Fruit fly (Drosophila melanogaster) whole organism, embryonic: ENCODE measurements around the gene pix.
A peak's percentile ranks its signal among the peaks of the same experiment; 100 is the strongest.

ENCODE experiments used
- Aef1 ChIP-seq: fragments of 200-800 bp; sonication (Bioruptor generic); IDR thresholded peaks from 3 replicates; pipeline ENCODE4 v1.3.6; 2022; ENCODE audit warnings: missing biosample characterization, missing genetic modification characterization
- B-H2 ChIP-seq: fragments of 200-800 bp; sonication (Bioruptor generic); optimal IDR thresholded peaks from 2 replicates; lab custom pipeline; 2018; ENCODE audit warnings: missing biosample characterization, mild to moderate bottlenecking, missing genetic modification characterization
- CG10274 ChIP-seq: fragments of 200-800 bp; sonication (Bioruptor generic); optimal IDR thresholded peaks from 3 replicates; lab custom pipeline; 2017; ENCODE audit warnings: missing biosample characterization, mild to moderate bottlenecking, missing genetic modification characterization
- CG10321 ChIP-seq: fragments of 200-800 bp; sonication (Bioruptor generic); IDR thresholded peaks from 2 replicates; pipeline ENCODE4 v1.3.6; 2022; ENCODE audit warnings: missing biosample characterization, missing genetic modification characterization
- CG10654 ChIP-seq: fragments of 200-800 bp; sonication (Bioruptor generic); optimal IDR thresholded peaks from 2 replicates; lab custom pipeline; 2016; ENCODE audit warnings: missing biosample characterization, missing genetic modification characterization
- CG11398 ChIP-seq: fragments of 200-800 bp; sonication (Bioruptor generic); optimal IDR thresholded peaks from 2 replicates; lab custom pipeline; 2016; ENCODE audit warnings: missing biosample characterization, missing genetic modification characterization
- CG13123 ChIP-seq: fragments of 200-800 bp; sonication (Bioruptor generic); optimal IDR thresholded peaks from 2 replicates; lab custom pipeline; 2016; ENCODE audit warnings: missing biosample characterization, missing genetic modification characterization
- CG1529 ChIP-seq: fragments of 200-800 bp; sonication (Bioruptor generic); optimal IDR thresholded peaks from 3 replicates; lab custom pipeline; 2018; ENCODE audit warnings: missing biosample characterization, missing genetic modification characterization
- CG17912 ChIP-seq: fragments of 200-800 bp; sonication (Bioruptor generic); optimal IDR thresholded peaks from 2 replicates; lab custom pipeline; 2018; ENCODE audit warnings: missing biosample characterization, mild to moderate bottlenecking, missing genetic modification characterization
- CG1792 ChIP-seq: fragments of 200-800 bp; sonication (Bioruptor generic); optimal IDR thresholded peaks from 2 replicates; lab custom pipeline; 2016; ENCODE audit warnings: missing biosample characterization, missing genetic modification characterization
- CG2202 ChIP-seq: fragments of 200-800 bp; sonication (Bioruptor generic); optimal IDR thresholded peaks from 2 replicates; lab custom pipeline; 2018; ENCODE audit warnings: missing biosample characterization, mild to moderate bottlenecking, missing genetic modification characterization
- CG30431 ChIP-seq: fragments of 200-800 bp; sonication (Bioruptor generic); optimal IDR thresholded peaks from 2 replicates; lab custom pipeline; 2017; ENCODE audit warnings: missing biosample characterization, missing genetic modification characterization
- CG4820 ChIP-seq: fragments of 200-800 bp; sonication (Bioruptor generic); optimal IDR thresholded peaks from 3 replicates; lab custom pipeline; 2016; ENCODE audit warnings: missing biosample characterization, missing genetic modification characterization
- CG5180 ChIP-seq: fragments of 200-800 bp; sonication (Bioruptor generic); optimal IDR thresholded peaks from 3 replicates; lab custom pipeline; 2017; ENCODE audit warnings: missing biosample characterization, missing genetic modification characterization, mild to moderate bottlenecking, moderate library complexity, missing genetic modification reagents
- CG7745 ChIP-seq: fragments of 200-800 bp; sonication (Bioruptor generic); optimal IDR thresholded peaks from 2 replicates; lab custom pipeline; 2018; ENCODE audit warnings: missing biosample characterization, mild to moderate bottlenecking, missing genetic modification characterization, moderate library complexity
- CG8281 ChIP-seq: fragments of 200-800 bp; sonication (Bioruptor generic); optimal IDR thresholded peaks from 2 replicates; lab custom pipeline; 2018; ENCODE audit warnings: missing biosample characterization, mild to moderate bottlenecking, missing genetic modification characterization, moderate library complexity
- CG9797 ChIP-seq: fragments of 200-800 bp; sonication (Bioruptor generic); optimal IDR thresholded peaks from 3 replicates; lab custom pipeline; 2018; ENCODE audit warnings: missing biosample characterization, mild to moderate bottlenecking, missing genetic modification characterization
- CTCF ChIP-seq: fragments of 200-800 bp; sonication (Bioruptor generic); optimal IDR thresholded peaks from 2 replicates; lab custom pipeline; 2017; ENCODE audit warnings: missing biosample characterization, mild to moderate bottlenecking, missing genetic modification characterization, moderate library complexity
- Dp ChIP-seq: fragments of 200-800 bp; sonication (Bioruptor generic); optimal IDR thresholded peaks from 2 replicates; lab custom pipeline; 2018; ENCODE audit warnings: missing biosample characterization, mild to moderate bottlenecking, missing genetic modification characterization, moderate library complexity
- Gsc ChIP-seq: fragments of 200-800 bp; sonication (Bioruptor generic); IDR thresholded peaks from 2 replicates; pipeline ENCODE4 v1.3.6; 2022; ENCODE audit warnings: missing biosample characterization, missing genetic modification characterization
- Gug ChIP-seq: fragments of 200-800 bp; sonication (Bioruptor generic); IDR thresholded peaks from 4 replicates; pipeline ENCODE4 v1.3.6; 2022; ENCODE audit warnings: missing biosample characterization, missing genetic modification characterization
- HLH54F ChIP-seq: fragments of 200-800 bp; sonication (Bioruptor generic); optimal IDR thresholded peaks from 3 replicates; lab custom pipeline; 2016; ENCODE audit warnings: missing biosample characterization, missing genetic modification characterization
- HLHmδ ChIP-seq: fragments of 200-800 bp; sonication (Bioruptor generic); optimal IDR thresholded peaks from 2 replicates; lab custom pipeline; 2018; ENCODE audit warnings: missing biosample characterization, mild to moderate bottlenecking, missing genetic modification characterization, moderate library complexity
- Hr39 ChIP-seq: fragments of >200 bp; optimal IDR thresholded peaks from 2 replicates; lab custom pipeline; 2017
- Jarid2 ChIP-seq: fragments of 200-800 bp; sonication (Bioruptor generic); optimal IDR thresholded peaks from 3 replicates; lab custom pipeline; 2017; ENCODE audit warnings: mild to moderate bottlenecking, missing biosample characterization, missing genetic modification reagents, missing genetic modification characterization
- MESR4 ChIP-seq: fragments of 200-800 bp; sonication (Bioruptor generic); optimal IDR thresholded peaks from 2 replicates; lab custom pipeline; 2018; ENCODE audit warnings: missing biosample characterization, mild to moderate bottlenecking, missing genetic modification characterization, moderate library complexity
- Med ChIP-seq: fragments of 200-800 bp; sonication (Bioruptor generic); peaks from one replicate; lab custom pipeline; 2016; ENCODE audit warnings: missing biosample characterization, missing genetic modification characterization, mild to moderate bottlenecking, inconsistent platforms, moderate library complexity
- Myb ChIP-seq: fragments of 200-800 bp; sonication (Bioruptor generic); optimal IDR thresholded peaks from 2 replicates; lab custom pipeline; 2016; ENCODE audit warnings: missing biosample characterization, missing genetic modification characterization
- Rfx ChIP-seq: fragments of 200-800 bp; sonication (Bioruptor generic); IDR thresholded peaks from 2 replicates; pipeline ENCODE4 v1.3.6; 2022; ENCODE audit warnings: missing biosample characterization, missing genetic modification characterization
- Scr ChIP-seq: fragments of 200-800 bp; sonication (Bioruptor generic); IDR thresholded peaks from 2 replicates; pipeline ENCODE4 v1.3.6; 2022; ENCODE audit warnings: missing biosample characterization, missing genetic modification characterization; ENCODE audit not compliant: partially characterized antibody
- Vsx1 ChIP-seq: fragments of 200-800 bp; sonication (Bioruptor generic); optimal IDR thresholded peaks from 2 replicates; lab custom pipeline; 2017; ENCODE audit warnings: missing biosample characterization, mild to moderate bottlenecking, missing genetic modification characterization, missing genetic modification reagents
- cg ChIP-seq: fragments of 200-800 bp; sonication (Bioruptor generic); optimal IDR thresholded peaks from 3 replicates; lab custom pipeline; 2019; ENCODE audit warnings: missing biosample characterization, mild to moderate bottlenecking, missing genetic modification characterization, moderate library complexity
- crol ChIP-seq: fragments of 200-800 bp; sonication (Bioruptor generic); IDR thresholded peaks from 2 replicates; pipeline ENCODE4 v1.3.6; 2022; ENCODE audit warnings: missing biosample characterization, missing genetic modification characterization
- da ChIP-seq: fragments of 200-800 bp; sonication (Bioruptor generic); optimal IDR thresholded peaks from 2 replicates; lab custom pipeline; 2016; ENCODE audit warnings: missing biosample characterization, missing genetic modification characterization
- dimm ChIP-seq: fragments of 200-800 bp; sonication (Bioruptor generic); IDR thresholded peaks from 2 replicates; pipeline ENCODE4 v1.3.6; 2022; ENCODE audit warnings: missing biosample characterization, missing genetic modification characterization
- ems ChIP-seq: fragments of 200-800 bp; sonication (Bioruptor generic); optimal IDR thresholded peaks from 3 replicates; lab custom pipeline; 2016; ENCODE audit warnings: missing biosample characterization, missing genetic modification characterization
- exex ChIP-seq: fragments of 200-800 bp; sonication (Bioruptor generic); optimal IDR thresholded peaks from 4 replicates; lab custom pipeline; 2018; ENCODE audit warnings: missing biosample characterization, mild to moderate bottlenecking, missing genetic modification characterization, moderate library complexity
- fd3F ChIP-seq: fragments of 200-800 bp; sonication (Bioruptor generic); optimal IDR thresholded peaks from 2 replicates; lab custom pipeline; 2018; ENCODE audit warnings: missing biosample characterization, mild to moderate bottlenecking, missing genetic modification characterization, moderate library complexity
- gce ChIP-seq: fragments of 200-800 bp; sonication (Bioruptor generic); IDR thresholded peaks from 3 replicates; pipeline ENCODE4 v1.3.6; 2022; ENCODE audit warnings: missing biosample characterization, missing genetic modification characterization
- gfzf ChIP-seq: fragments of 200-800 bp; sonication (Bioruptor generic); optimal IDR thresholded peaks from 2 replicates; lab custom pipeline; 2016; ENCODE audit warnings: missing biosample characterization, mild to moderate bottlenecking, missing genetic modification characterization, moderate library complexity
- gsb-n ChIP-seq: fragments of 200-800 bp; sonication (Bioruptor generic); optimal IDR thresholded peaks from 3 replicates; lab custom pipeline; 2018; ENCODE audit warnings: missing biosample characterization, mild to moderate bottlenecking, missing genetic modification characterization
- jigr1 ChIP-seq: fragments of 200-800 bp; sonication (Bioruptor generic); IDR thresholded peaks from 3 replicates; pipeline ENCODE4 v1.3.6; 2022; ENCODE audit warnings: missing biosample characterization, missing genetic modification characterization
- jing ChIP-seq: fragments of 200-800 bp; sonication (Bioruptor generic); optimal IDR thresholded peaks from 2 replicates; lab custom pipeline; 2018; ENCODE audit warnings: missing biosample characterization, mild to moderate bottlenecking, missing genetic modification characterization
- nmo ChIP-seq: fragments of 200-800 bp; sonication (Bioruptor generic); optimal IDR thresholded peaks from 2 replicates; lab custom pipeline; 2018; ENCODE audit warnings: missing biosample characterization, mild to moderate bottlenecking, missing genetic modification characterization, moderate library complexity
- nom ChIP-seq: fragments of 200-800 bp; sonication (Bioruptor generic); optimal IDR thresholded peaks from 2 replicates; lab custom pipeline; 2017; ENCODE audit warnings: missing biosample characterization, missing genetic modification characterization, mild to moderate bottlenecking, moderate library complexity, missing genetic modification reagents
- pfk ChIP-seq: fragments of 200-800 bp; sonication (Bioruptor generic); optimal IDR thresholded peaks from 2 replicates; lab custom pipeline; 2018; ENCODE audit warnings: missing biosample characterization, mild to moderate bottlenecking, missing genetic modification characterization, moderate library complexity
- pros ChIP-seq: fragments of 200-800 bp; sonication (Bioruptor generic); optimal IDR thresholded peaks from 3 replicates; lab custom pipeline; 2019; ENCODE audit warnings: missing biosample characterization, mild to moderate bottlenecking, missing genetic modification characterization, moderate library complexity
- sisA ChIP-seq: fragments of 200-800 bp; sonication (Bioruptor generic); IDR thresholded peaks from 2 replicates; pipeline ENCODE4 v1.3.6; 2022; ENCODE audit warnings: missing biosample characterization, missing genetic modification characterization
- slou ChIP-seq: fragments of 200-800 bp; sonication (Bioruptor generic); optimal IDR thresholded peaks from 3 replicates; lab custom pipeline; 2016; ENCODE audit warnings: missing biosample characterization, missing genetic modification characterization
- stwl ChIP-seq: fragments of 200-800 bp; sonication (Bioruptor generic); optimal IDR thresholded peaks from 3 replicates; lab custom pipeline; 2018; ENCODE audit warnings: missing biosample characterization, mild to moderate bottlenecking, missing genetic modification characterization, moderate library complexity
- trem ChIP-seq: fragments of 200-800 bp; optimal IDR thresholded peaks from 3 replicates; lab custom pipeline; 2019; ENCODE audit warnings: missing biosample characterization, mild to moderate bottlenecking, missing genetic modification characterization, moderate library complexity
- ttk ChIP-seq: fragments of 200-800 bp; sonication (Bioruptor generic); IDR thresholded peaks from 2 replicates; pipeline ENCODE4 v2.1.2; 2022; ENCODE audit warnings: missing biosample characterization, missing genetic modification characterization
- wor ChIP-seq: fragments of 200-800 bp; sonication (Bioruptor generic); IDR thresholded peaks from 2 replicates; pipeline ENCODE4 v1.3.6; 2022; ENCODE audit warnings: missing biosample characterization, missing genetic modification characterization

Gene pix

DNA sequence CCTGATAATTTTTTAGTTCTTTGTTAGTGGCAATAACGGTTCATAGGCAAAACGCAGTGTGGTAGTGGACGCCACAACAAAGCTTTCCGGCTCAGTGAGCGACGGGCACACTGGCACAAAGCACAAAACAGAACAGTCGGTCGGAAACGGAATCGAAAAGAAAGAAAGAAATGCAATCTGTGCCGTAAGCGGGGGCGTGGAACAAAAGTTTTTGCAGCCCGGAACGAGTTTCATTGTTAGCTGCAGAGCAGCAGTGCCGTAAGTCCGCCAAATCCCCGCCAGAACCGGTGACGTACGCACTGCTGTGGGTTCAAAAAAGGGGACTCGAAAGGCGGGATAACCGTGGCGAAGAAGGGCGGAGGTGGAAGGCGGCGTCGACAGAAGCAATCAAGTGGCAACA lies 6.1 kb downstream of the pix start, which contains the start of gene CG5026:
Gene CG5026 (plus strand): TSS at position 92 of the 400 bp plus-strand sequence.
- TF ChIP-seq B-H2 (GFP tag; lab: Kevin White, UChicago) (peak; percentile 17), CG10654 (GFP tag; lab: Kevin White, UChicago) (no peak), slou (no peak), cg (GFP tag; lab: Kevin White, UChicago) (no peak), Scr (GFP tag; lab: Robert Waterston, UW) (peak; percentile 24), Rfx (peak; percentile 32; the same call in 1 of the 2 replicates), nom (peak; percentile 6), trem (tag; lab: Kevin White, UChicago) (peak; percentile 2), CG7745 (tag; lab: Kevin White, UChicago) (no peak), gfzf (GFP tag; lab: Kevin White, UChicago) (peak; percentile 83), MESR4 (peak; percentile 44), Hr39 (no peak), dimm (GFP tag; lab: Robert Waterston, UW) (no peak), CG1792 (GFP tag; lab: Kevin White, UChicago) (no peak), Gug (no peak), gsb-n (tag; lab: Kevin White, UChicago) (no peak), da (no peak), Myb (GFP tag; lab: Kevin White, UChicago) (peak; percentile 81), Med (GFP tag; lab: Kevin White, UChicago) (peak; percentile 81), CG30431 (GFP tag; lab: Kevin White, UChicago) (no peak), HLH54F (GFP tag; lab: Kevin White, UChicago) (no peak), fd3F (GFP tag; lab: Kevin White, UChicago) (no peak), crol (GFP tag; lab: Robert Waterston, UW) (peak; percentile 63; the same call in 1 of the 2 replicates), CTCF (GFP tag; lab: Kevin White, UChicago) (peak; percentile 13), CG11398 (GFP tag; lab: Kevin White, UChicago) (peak; percentile 6), Gsc (GFP tag; lab: Robert Waterston, UW) (no peak), ems (GFP tag; lab: Kevin White, UChicago) (no peak), CG13123 (GFP tag; lab: Kevin White, UChicago) (no peak), CG5180 (no peak), ttk (GFP tag; lab: Robert Waterston, UW) (no peak), Aef1 (GFP tag; lab: Robert Waterston, UW) (no peak), gce (no peak), CG17912 (peak; percentile 7), CG10321 (GFP tag; lab: Robert Waterston, UW) (no peak), HLHmδ (GFP tag; lab: Kevin White, UChicago) (no peak), CG10274 (GFP tag; lab: Kevin White, UChicago) (peak; percentile 15), pros (GFP tag; lab: Kevin White, UChicago) (no peak), Jarid2 (GFP tag; lab: Kevin White, UChicago) (no peak), exex (tag; lab: Kevin White, UChicago) (no peak), CG9797 (peak; percentile 54), CG2202 (tag; lab: Kevin White, UChicago) (no peak), CG8281 (tag; lab: Kevin White, UChicago) (no peak), nmo (peak; percentile 20), CG1529 (GFP tag; lab: Kevin White, UChicago) (no peak), CG4820 (no peak), jigr1 (GFP tag; lab: Robert Waterston, UW) (no peak), sisA (GFP tag; lab: Robert Waterston, UW) (no peak), Vsx1 (no peak), pfk (GFP tag; lab: Kevin White, UChicago) (no peak), Dp (GFP tag; lab: Kevin White, UChicago) (peak; percentile 65), wor (GFP tag; lab: Robert Waterston, UW) (no peak), stwl (tag; lab: Kevin White, UChicago) (peak; percentile 23), jing (GFP tag; lab: Kevin White, UChicago) (no peak)
